Worm (Caenorhabditis elegans) whole organism, midembryonic: ENCODE results near the gene bcl-7.

ENCODE experiments used
- cog-1 ChIP-seq: sonication (generic microtip); optimal IDR thresholded peaks from 2 replicates; lab custom pipeline; 2016; ENCODE audit warnings: missing genetic modification characterization, missing compliant biosample characterization
- tab-1 ChIP-seq: fragments of 200-800 bp; sonication (Bioruptor generic); IDR thresholded peaks from 2 replicates; pipeline ENCODE4 v1.3.6; 2022; ENCODE audit warnings: missing genetic modification characterization, missing compliant biosample characterization

DNA sequence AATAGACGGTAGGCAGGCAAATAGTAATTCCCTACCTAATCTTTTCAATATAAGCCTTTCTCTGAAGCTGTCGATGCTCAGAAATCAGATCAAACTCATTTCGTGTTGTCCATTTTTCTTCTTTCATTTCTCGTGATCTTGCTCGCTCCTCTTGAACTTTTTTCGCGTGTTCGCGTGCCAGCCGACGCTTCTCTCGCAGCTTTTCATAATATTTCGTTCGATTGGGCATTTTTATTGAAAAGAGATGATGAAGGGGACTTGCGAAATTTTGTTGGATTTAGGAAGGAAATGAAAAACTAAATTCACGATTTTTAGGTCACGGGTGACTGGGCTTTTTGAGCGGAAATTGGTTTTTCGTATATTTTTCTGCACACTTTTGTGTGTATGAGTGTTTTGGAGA lies 11.1 kb downstream of the bcl-7 start, which contains the start of gene EGAP1.1:
- TF ChIP-seq tab-1 (GFP tag; lab: Robert Waterston, UW) (no peak), cog-1 (tag; lab: Kevin White, UChicago) (no peak)
